Fruit fly (Drosophila melanogaster) whole organism: ENCODE measurements around the gene Hmbs.

ENCODE experiments used
- CG8478 ChIP-seq: fragments of >200 bp; optimal IDR thresholded peaks from 2 replicates; lab custom pipeline; 2018; ENCODE audit warnings: inconsistent platforms
- Dll ChIP-seq: fragments of >200 bp; optimal IDR thresholded peaks from 2 replicates; lab custom pipeline; 2017
- EcR ChIP-seq, 2 experiments: fragments of >200 bp; optimal IDR thresholded peaks; 2 replicates each; lab custom pipeline; 2017; ENCODE audit warnings: missing biosample characterization in 2 of 2, missing genetic modification characterization in 2 of 2, missing genetic modification reagents in 2 of 2
- pan ChIP-seq: fragments of >200 bp; optimal IDR thresholded peaks from 2 replicates; lab custom pipeline; 2017
- psq ChIP-seq: fragments of >200 bp; optimal IDR thresholded peaks from 2 replicates; lab custom pipeline; 2017
- usp ChIP-seq: fragments of >200 bp; optimal IDR thresholded peaks from 2 replicates; lab custom pipeline; 2017; ENCODE audit warnings: missing biosample characterization, missing genetic modification characterization, mixed read lengths

- TF ChIP-seq CG8478 (no peak), psq (lab: Kevin White, UChicago) (no peak), usp (GFP tag; lab: Kevin White, UChicago) (no peak), EcR (GFP tag; optimal IDR thresholded peaks at IDR 0.05; lab: Kevin White, UChicago) (no peak), pan (no peak), Dll (lab: Kevin White, UChicago) (no peak)
These were observed 29.4 kb upstream of the Hmbs start for dm6 chr3L:1305317-1305716.
